Worm (Caenorhabditis elegans): ENCODE data around the gene Y40H7A.11.

Gene Y40H7A.11

DNA sequence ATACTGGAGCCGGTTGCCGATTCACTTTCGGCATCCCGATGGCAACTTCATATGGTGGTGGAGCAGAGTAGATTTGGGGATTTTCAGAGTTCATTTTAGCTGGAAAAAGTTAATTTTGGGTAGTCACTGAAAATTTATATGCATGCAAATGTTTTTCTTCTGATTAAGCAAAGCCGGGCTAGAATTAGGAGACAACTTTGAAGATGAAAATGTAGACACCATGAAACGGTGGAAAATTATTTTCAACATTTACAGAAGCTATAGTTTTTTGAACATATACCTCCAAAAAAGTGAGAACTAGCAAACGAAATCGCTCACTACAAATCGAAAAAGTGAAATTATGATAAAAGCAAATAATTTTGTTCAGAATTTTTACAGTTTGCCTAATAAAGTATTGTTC lies at the start of gene Y40H7A.11:
Gene Y40H7A.11, minus strand, starts transcription at position 101 of the 400 bp plus-strand sequence.
- TF ChIP-seq W03F9.2 (tag; optimal IDR thresholded peaks at IDR 0.05) = no peak
- no peak for TF ChIP-seq dao-5 (tag; optimal IDR thresholded peaks at IDR 0.05)
- TF ChIP-seq him-1 (tag; optimal IDR thresholded peaks at IDR 0.05) = no peak

DNA sequence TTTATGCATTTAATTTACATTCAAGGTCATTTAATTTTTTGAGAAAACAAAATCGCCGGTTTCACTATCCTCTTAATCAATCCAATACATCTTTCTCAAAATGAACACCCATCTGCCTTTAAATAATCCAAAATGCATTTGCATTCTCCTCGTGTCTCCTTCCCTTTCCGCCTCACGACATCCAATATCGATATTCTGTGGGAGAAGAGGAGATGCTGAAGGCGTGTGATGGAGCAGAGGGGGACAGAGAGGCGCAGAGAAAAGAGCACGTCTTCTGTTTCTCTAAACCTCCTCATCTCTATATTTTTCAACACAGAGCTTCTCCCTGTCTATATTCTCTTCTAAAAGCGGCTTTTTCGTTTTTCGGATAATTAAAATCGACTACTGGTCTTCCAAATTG lies 39.4 kb upstream of the Y40H7A.11 start, which contains the start of gene Y73F8A.5:
Gene Y73F8A.5, plus strand, starts transcription at position 321 of the 400 bp plus-strand sequence.
- TF ChIP-seq dao-5 (tag; optimal IDR thresholded peaks at IDR 0.05) (no peak), W03F9.2 (tag; optimal IDR thresholded peaks at IDR 0.05) (no peak), him-1 (tag; optimal IDR thresholded peaks at IDR 0.05) (no peak)

DNA sequence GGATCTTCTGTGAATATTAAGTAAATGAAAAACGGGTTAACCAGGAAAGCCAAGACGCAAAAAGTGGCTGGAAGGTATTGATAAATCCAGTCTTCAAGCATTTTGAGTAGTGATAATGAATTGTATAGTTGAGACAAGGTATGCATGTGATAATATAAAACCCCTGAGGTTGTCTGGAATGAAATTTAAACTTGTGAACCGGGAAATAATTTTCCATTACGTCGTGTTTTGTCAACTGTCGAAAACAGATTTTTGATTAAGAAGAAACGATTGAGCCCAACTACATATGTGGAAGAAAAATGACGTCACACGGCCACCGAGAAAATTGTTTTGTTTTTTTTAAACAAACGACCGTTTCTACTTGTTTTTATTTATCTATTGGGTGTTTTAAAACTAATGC lies 32.0 kb upstream of the Y40H7A.11 start, which contains the start of gene srj-42:
Gene srj-42, minus strand, starts transcription at position 101 of the 400 bp plus-strand sequence.
- TF ChIP-seq him-1 (tag; optimal IDR thresholded peaks at IDR 0.05) (no peak), dao-5 (tag; optimal IDR thresholded peaks at IDR 0.05) (no peak), W03F9.2 (tag; optimal IDR thresholded peaks at IDR 0.05) (no peak)

DNA sequence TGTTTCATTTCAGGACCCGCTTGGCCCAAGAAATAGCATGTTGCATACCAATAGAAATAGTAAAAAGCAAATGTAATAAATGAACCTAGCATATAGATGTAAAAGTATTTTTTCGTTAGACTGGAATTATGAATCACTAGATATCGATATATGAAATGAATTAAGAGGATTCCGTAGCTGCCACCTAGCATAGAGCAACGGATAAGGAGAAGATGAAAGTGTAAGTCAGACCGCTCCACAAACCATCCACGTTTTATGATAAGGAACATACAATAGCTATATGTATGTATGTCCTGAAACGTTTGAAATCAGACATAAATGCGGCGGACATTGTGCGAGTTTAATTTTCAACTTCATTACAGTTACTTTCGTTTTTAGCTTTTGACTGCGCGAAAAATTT lies 30.9 kb upstream of the Y40H7A.11 start:
- TF ChIP-seq him-1 (tag; optimal IDR thresholded peaks at IDR 0.05) = no peak
- no peak for TF ChIP-seq W03F9.2 (tag; optimal IDR thresholded peaks at IDR 0.05)
- no peak for TF ChIP-seq dao-5 (tag; optimal IDR thresholded peaks at IDR 0.05)

DNA sequence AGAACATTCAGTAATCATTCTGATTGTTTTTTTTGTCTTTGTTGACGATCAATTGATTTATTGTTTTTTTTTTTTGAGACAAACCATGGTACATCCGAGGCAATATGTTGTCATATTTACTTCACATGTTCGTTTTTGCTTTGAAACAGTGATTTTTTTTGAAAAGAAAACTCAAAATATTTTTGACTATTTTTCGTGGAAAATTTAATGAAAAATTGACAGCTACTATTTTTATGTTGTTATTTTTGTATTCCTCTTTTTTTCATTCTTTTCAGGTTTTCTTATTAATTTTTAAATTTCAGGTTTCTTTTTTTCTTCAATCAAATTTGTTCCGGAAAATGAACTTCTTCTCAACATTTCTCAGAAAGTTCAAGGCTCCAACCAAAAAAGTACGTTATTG lies 25.5 kb upstream of the Y40H7A.11 start, which contains the start of gene Y73F8A.36:
Gene Y73F8A.36, plus strand, starts transcription at position 301 of the 400 bp plus-strand sequence.
- TF ChIP-seq him-1 (tag; optimal IDR thresholded peaks at IDR 0.05) = no peak
- no peak for TF ChIP-seq W03F9.2 (tag; optimal IDR thresholded peaks at IDR 0.05)
- TF ChIP-seq dao-5 (tag; optimal IDR thresholded peaks at IDR 0.05) = no peak

DNA sequence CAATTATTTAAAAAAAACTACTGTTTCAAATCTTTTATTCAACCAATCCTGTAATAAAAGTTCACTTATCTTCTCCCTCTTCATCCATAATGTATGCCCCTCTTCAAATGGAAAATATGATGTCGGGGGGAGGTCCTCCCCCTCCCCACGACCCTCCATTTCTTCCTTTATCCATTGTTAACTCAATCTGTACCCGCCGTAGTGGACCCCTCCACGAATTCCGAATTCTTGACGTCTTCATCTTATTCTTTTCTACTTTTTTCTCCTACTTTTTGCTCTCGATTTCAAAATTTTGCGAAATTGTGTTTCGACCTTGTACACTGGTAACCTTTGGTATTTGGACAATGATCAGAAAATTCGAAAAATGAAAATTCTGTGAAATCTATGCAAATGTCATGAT lies 15.7 kb upstream of the Y40H7A.11 start, which contains the start of gene lgc-52:
Gene lgc-52, plus strand, starts transcription at position 268 of the 400 bp plus-strand sequence.
- TF ChIP-seq him-1 (tag; optimal IDR thresholded peaks at IDR 0.05) = no peak
- no peak for TF ChIP-seq dao-5 (tag; optimal IDR thresholded peaks at IDR 0.05)
- no peak for TF ChIP-seq W03F9.2 (tag; optimal IDR thresholded peaks at IDR 0.05)

DNA sequence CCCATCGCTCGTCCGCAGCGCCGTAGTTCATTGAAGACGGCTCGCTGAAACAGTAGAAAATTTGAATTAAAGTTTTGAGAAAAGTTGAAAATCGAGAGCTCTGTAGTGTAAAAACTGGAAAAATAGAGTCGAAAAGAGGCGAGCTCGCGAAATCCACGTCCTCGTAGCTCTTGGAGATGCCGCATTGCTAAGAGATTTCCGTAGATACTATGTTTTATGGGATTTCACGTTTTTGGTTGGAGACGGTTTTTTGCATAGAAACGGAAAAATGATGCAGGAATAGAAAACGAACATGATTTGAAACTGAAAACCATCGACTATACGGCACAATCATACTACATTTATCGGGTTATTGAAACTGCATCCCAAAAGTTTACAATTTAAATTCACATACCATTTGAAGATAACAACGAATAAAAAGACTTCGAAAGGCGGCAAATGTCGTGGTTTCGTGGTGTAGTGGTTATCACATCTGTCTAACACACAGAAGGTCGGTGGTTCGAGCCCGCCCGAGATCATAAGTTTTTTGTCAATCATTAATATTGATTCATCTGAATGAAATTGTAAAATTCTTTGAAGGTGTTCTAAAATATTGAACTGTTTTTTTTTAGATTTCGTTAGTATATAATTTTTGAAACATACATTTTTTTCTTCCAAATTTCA lies 14.9 kb upstream of the Y40H7A.11 start, which contains the start of gene pkd-2:
Gene pkd-2, minus strand, starts transcription at position 51 of the 663 bp plus-strand sequence.
- TF ChIP-seq W03F9.2 (tag; optimal IDR thresholded peaks at IDR 0.05) = peak; percentile 43
- no peak for TF ChIP-seq dao-5 (tag; optimal IDR thresholded peaks at IDR 0.05)
- TF ChIP-seq him-1 (tag; optimal IDR thresholded peaks at IDR 0.05) = no peak

DNA sequence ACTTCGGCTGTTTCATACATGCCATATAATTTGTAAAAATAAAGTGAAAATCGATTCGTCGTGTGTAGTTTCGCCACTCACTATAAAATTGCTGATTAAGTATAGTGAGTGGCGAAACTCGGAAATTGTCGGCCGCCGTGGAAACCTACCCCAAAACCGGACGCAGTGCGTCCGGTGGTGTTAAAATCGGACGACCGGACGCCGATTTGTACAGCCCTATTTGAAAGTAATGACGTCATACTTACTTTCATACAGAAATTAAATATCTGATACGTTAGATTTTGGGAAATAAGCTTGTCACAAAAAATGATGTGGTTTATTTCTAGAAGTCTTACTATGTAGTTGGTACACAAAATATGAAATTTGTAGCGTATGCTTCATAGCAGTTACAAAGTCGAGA lies 14.1 kb upstream of the Y40H7A.11 start:
- TF ChIP-seq dao-5 (tag; optimal IDR thresholded peaks at IDR 0.05) (no peak), W03F9.2 (tag; optimal IDR thresholded peaks at IDR 0.05) (no peak), him-1 (tag; optimal IDR thresholded peaks at IDR 0.05) (no peak)

DNA sequence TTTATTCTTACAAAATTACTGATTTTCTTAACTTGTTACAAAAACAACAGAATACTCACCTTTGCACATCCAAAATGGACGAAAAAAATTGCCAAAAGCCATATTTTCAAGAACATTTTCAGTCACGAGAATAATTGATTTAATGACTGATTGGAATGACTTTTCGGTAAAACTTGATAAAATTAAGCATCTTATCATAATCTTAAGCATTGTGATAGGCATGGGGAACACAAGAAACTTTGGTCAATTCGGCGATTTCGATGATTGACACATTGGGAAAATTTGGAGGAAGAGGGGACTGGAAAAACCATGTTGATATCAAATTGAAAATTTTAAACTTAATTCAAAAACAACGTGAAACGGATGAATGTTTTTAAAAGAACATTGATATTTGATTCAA lies 4.7 kb downstream of the Y40H7A.11 start, which contains the start of gene Y40H7A.10:
Gene Y40H7A.10, minus strand, starts transcription at position 128 of the 400 bp plus-strand sequence.
- TF ChIP-seq dao-5 (tag; optimal IDR thresholded peaks at IDR 0.05) = no peak
- TF ChIP-seq him-1 (tag; optimal IDR thresholded peaks at IDR 0.05) = no peak
- TF ChIP-seq W03F9.2 (tag; optimal IDR thresholded peaks at IDR 0.05) = no peak

DNA sequence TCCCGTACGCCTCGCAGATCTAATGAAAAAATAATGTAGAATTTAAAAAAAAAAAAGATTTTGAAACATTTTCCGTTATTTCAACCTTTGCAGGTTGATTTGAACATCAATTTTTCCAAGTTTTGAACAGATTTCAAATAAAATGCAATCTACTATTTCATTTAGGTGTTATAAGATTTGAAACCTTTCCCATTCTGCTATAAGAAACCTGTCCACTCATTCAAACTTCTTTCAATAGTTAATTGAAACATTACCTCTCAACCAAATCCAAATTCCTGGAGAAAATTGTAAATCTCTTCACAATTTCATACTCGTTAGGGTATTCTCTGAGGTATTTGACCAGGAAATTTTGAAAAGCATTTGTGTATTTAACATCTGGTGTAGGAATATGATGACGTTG lies 5.5 kb downstream of the Y40H7A.11 start:
- TF ChIP-seq W03F9.2 (tag; optimal IDR thresholded peaks at IDR 0.05) = no peak
- TF ChIP-seq him-1 (tag; optimal IDR thresholded peaks at IDR 0.05) = no peak
- TF ChIP-seq dao-5 (tag; optimal IDR thresholded peaks at IDR 0.05) = no peak

DNA sequence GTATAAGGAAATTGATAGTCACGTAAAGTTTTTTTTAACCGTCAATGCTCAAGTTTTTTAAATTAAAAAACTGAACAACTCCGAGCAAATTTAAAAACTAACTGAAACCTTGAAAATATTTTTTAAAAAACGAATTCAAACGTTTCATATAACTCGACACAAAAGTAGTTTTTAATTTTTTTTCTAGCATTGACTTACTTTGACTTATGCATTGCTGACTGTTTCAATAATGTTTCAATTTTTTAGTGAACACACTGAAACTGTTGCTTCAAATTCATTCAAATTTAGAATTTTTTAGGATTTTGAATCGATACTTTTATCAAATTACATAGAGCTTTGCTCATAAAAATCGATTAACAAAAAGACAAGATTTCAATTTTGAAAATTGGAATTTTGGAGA lies 9.7 kb downstream of the Y40H7A.11 start:
- TF ChIP-seq him-1 (tag; optimal IDR thresholded peaks at IDR 0.05) (no peak), dao-5 (tag; optimal IDR thresholded peaks at IDR 0.05) (no peak), W03F9.2 (tag; optimal IDR thresholded peaks at IDR 0.05) (no peak)

DNA sequence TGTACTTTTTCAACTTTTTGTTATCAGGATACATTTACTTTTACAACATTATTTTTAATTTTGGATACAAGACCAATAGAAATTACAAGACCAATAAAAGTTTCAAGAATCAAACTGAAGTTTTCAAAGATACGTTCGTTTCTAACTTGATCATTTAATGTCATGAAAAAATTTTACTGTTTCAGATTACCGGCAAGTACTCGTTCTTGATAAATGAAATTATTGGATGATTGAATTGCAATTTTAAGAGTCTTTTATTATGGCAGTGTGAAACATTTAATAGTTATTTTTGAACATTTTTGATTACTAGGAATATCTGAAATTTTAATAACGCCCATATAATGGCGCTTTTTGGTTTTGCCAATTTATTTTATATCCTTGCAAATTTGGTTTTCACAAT lies 13.5 kb downstream of the Y40H7A.11 start:
- TF ChIP-seq dao-5 (tag; optimal IDR thresholded peaks at IDR 0.05) = no peak
- TF ChIP-seq him-1 (tag; optimal IDR thresholded peaks at IDR 0.05) = no peak
- TF ChIP-seq W03F9.2 (tag; optimal IDR thresholded peaks at IDR 0.05) = no peak

DNA sequence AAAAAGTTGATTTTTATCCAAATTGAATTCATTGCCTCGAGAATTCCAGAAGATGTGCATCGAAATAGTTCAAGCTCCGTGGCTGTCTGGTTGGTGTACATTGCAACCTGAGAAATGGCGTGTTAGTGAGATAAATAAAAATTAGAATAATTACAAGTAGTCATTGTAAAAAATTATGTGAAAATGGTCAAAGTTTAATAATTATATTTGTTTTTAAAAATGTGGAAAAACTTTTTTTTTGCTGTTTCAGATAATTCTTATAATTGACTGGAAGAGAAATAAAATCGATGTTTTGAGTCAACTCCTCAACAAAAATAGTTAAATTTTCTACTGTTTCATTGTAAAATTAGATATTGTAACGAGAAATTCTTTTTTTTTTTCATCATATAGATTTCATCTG lies 17.2 kb downstream of the Y40H7A.11 start, which contains the start of gene sra-30:
Gene sra-30, minus strand, starts transcription at position 101 of the 400 bp plus-strand sequence.
- no peak for TF ChIP-seq dao-5 (tag; optimal IDR thresholded peaks at IDR 0.05)
- TF ChIP-seq him-1 (tag; optimal IDR thresholded peaks at IDR 0.05) = no peak
- TF ChIP-seq W03F9.2 (tag; optimal IDR thresholded peaks at IDR 0.05) = no peak

DNA sequence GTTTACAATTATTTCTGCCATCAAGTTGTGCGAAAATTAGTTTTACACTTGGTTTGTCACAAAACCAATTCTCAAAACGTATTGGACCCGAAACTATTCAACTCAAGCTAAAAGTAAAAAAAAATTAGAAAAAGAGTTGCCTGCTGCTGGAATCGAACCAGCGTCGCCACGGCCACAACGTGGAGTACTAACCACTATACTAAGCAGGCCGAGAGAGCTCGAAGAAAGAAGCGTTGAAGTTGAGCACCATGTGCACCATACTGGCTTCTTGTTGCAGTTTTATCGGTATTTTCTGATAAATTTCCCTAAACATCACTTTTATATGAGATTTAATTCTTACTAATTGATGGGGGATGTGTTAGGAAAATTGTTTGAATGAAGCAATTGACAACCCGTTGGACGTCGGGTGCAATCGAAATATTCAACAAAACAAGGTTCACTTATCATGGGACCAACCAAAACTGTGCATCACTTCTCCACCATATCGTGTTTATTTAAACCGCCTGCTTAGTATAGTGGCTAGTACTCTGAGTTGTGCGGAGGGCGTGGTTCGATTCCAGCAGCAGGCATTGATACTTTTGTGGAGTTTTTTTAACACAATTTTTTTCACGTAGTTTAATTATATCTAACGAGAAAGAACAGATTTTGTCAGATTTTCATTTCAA lies 32.5 kb downstream of the Y40H7A.11 start:
- TF ChIP-seq him-1 (tag; optimal IDR thresholded peaks at IDR 0.05) (no peak), W03F9.2 (tag; optimal IDR thresholded peaks at IDR 0.05) (no peak), dao-5 (tag; optimal IDR thresholded peaks at IDR 0.05) (no peak)
